Worm (Caenorhabditis elegans) whole organism, dauer: ENCODE data around the gene ftt-2.
"Not testable (repeated sequence)": the region's sequence is repeated elsewhere in the genome, so short reads cannot be mapped to it uniquely, and the experiment has no call there.

Experiments
- unc-62 ChIP-seq: sonication (generic microtip); optimal IDR thresholded peaks from 2 replicates; lab custom pipeline; 2017; ENCODE audit warnings: missing biosample characterization, missing genetic modification reagents, missing genetic modification characterization

ftt-2 gene

DNA sequence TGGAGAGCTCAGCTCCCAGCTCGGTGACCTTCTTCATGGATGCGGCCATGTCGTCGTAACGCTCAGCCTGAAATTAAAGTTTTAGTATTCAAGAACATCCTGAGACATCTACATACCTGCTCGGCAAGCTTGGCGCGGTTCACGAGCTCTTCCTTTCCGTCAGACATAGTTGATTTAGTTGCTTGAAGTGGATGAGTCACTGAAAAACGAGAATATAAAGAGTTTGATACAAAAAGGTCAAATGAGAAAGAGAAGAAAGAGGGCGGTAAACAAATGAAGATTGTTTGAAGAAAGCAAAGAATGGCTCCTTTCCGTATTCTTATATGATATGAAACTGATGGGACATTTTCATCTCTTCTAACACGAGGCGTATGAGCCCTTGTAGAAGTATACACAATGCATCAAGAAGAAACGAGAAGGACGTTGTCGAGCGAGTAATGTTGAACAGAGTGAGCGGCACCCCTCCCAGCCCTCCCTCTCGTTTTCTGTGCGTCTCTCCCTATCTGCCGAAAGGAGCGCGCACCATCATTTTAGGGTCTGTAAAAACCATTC is at the start of gene ftt-2:
Gene ftt-2, minus strand, starts transcription at position 206 of the 552 bp plus-strand sequence.
- TF ChIP-seq unc-62 (GFP tag; lab: Kevin White, UChicago): no peak

ce11 chrX:11650751-11651150 is 45.5 kb upstream of the ftt-2 start, which contains the start of gene cutl-11:
TSS of gene cutl-11 (minus strand) at chrX:11650851.
- TF ChIP-seq unc-62 (GFP tag; lab: Kevin White, UChicago): no peak

DNA sequence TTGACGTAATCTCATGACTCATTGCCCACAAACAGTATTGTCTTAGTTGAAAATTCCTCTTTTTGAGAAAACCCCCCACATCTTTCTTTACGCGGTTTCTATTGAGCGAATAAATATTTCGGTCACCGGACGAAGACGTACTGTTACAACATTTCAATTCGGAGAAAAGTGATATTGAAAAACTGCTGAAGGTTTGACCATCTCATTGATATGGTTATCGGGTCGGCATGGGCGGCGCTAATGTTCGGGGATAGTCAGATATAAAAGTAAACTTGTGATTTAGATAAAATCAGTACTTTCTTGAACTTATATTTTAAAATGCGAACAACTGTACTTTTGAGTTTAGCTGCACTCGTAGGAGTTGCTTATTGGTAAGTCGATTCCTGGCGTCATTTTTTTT is 41.9 kb upstream of the ftt-2 start, which contains the start of gene T04F8.8:
Gene T04F8.8, plus strand, starts transcription at position 301 of the 400 bp plus-strand sequence.
- TF ChIP-seq unc-62 (GFP tag; lab: Kevin White, UChicago): no peak

DNA sequence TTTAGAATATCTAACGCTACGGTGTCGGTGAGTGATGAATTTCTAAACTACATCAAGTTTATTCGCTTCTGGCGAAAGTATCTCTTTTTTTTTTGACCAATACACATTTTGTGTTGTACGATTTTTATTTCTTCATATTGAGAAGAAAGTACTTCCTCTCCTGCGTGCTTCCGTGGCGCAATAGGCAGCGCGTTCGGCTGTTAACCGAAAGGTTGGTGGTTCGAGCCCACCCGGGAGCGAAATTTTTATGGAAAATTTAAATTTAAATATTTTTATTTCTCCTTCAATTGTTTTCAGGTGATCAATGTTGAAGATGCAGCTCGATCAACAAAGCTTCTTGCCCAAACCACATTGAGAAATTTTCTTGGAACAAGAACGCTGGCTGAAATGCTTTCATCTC is 40.3 kb upstream of the ftt-2 start:
- no peak for TF ChIP-seq unc-62 (GFP tag; lab: Kevin White, UChicago)

DNA sequence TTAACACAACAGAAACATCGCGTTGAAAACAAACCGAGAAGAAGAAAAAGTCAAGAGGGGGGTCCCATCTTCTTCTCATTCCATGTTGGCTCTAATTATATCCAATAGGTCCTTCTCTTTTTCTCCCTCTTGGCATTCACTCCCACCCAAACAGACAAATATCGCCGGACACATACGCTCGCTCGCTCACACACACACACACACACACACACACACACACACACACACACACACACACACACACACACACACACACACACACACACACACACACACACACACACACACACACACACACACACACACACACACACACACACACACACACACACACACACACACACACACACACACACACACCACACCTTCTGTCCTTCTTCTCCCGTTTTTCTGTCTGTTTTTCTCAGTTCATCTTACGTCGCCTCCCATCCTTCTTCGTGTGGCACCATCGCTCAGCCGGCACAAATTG is 38.6 kb upstream of the ftt-2 start, which contains the start of gene sto-4:
Gene sto-4, plus strand, starts transcription at position 360 of the 469 bp plus-strand sequence.
- TF ChIP-seq unc-62 (GFP tag; lab: Kevin White, UChicago): not testable (repeated sequence)

DNA sequence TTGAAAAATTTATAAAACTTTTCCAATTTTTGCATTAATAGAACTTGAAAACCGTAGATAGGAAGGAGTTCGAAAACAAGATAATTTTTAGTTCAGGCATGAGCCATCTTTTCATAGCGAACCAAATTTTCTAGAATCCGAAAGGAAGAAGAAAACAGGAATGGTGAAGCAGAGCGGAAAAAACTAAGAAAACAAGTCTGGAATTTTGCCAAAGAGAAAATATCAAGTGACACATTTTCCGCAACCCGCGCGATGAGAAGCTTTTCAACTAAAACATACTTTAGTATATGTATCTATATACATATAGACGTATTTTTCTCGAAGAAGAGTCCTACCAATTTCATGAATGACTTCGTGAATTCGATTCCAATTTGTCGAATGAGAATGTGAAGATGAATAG is 36.3 kb upstream of the ftt-2 start:
- TF ChIP-seq unc-62 (GFP tag; lab: Kevin White, UChicago): no peak

ce11 chrX:11640463-11640995 is 35.3 kb upstream of the ftt-2 start:
- TF ChIP-seq unc-62 (GFP tag; lab: Kevin White, UChicago): no peak

- no peak for TF ChIP-seq unc-62 (GFP tag; lab: Kevin White, UChicago)
Observed at ce11 chrX:11638987-11639386, 33.8 kb upstream of the ftt-2 start.

ce11 chrX:11637721-11638120 is 32.5 kb upstream of the ftt-2 start:
- TF ChIP-seq unc-62 (GFP tag; lab: Kevin White, UChicago): no peak

- TF ChIP-seq unc-62 (GFP tag; lab: Kevin White, UChicago): no peak
Observed at ce11 chrX:11633278-11633677, 28.1 kb upstream of the ftt-2 start.

ce11 chrX:11632107-11632506 is 26.9 kb upstream of the ftt-2 start, which contains the start of gene sto-6:
TSS of gene sto-6 (plus strand) at chrX:11632407.
- TF ChIP-seq unc-62 (GFP tag; lab: Kevin White, UChicago): no peak

DNA sequence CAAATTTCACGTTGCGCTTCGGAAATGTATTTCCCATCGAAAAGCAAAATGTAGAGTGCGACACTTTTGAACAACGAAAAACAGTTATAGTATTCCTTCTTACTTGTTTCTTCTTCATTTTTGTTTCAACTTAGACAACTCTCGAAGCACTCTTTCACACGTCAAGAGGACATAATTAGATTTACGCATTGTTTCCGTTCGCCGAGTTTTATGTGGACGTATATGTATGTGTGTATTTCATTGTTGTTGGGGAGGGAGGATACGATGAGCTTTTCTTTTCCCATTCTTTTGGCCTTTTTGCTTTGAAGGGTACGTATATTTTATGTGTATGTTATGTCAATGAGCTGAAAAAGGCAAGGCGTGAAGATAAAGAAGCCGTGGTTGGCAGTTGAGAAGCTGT is 25.3 kb upstream of the ftt-2 start:
- no peak for TF ChIP-seq unc-62 (GFP tag; lab: Kevin White, UChicago)

DNA sequence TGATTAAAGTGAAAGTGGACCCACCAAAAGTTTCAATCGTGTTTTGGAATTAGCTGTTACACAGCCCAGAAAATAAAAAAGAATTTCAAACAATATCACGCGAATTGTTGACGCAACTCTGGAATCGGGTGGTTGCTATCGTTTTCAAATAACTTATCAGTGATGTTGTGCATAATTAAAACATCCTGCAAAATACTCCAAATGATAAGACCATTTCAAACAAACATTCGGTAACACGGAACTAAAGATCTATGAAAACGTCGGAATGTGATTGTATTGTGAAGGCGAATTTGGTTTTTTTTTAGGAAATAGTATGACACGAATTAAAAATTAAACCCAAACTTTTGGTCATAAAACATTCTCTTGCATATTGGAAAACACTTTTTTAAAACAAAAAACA is 23.4 kb upstream of the ftt-2 start, which contains the start of gene spp-30:
Gene spp-30, minus strand, starts transcription at position 101 of the 400 bp plus-strand sequence.
- no peak for TF ChIP-seq unc-62 (GFP tag; lab: Kevin White, UChicago)

DNA sequence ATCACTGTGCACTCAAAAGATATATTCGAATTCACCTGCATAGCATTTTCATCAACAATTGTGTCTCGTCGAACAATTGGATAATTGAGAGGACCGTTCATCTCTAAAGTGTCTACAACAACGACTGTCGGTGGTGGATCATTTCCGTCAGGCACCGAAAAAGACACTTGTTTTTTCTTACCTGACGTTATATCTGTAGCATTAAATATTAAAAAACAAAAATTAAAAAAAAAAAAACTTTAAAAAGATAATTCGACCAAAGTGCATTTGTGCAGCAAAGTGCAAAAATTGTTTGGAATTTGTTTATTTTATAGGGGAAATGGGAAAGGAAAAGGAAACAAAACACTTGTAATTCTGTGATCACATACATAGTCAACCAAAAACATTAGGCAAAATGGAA is 21.8 kb upstream of the ftt-2 start, which contains the start of gene twk-44:
Gene twk-44, minus strand, starts transcription at position 101 of the 400 bp plus-strand sequence.
- TF ChIP-seq unc-62 (GFP tag; lab: Kevin White, UChicago): no peak

- no peak for TF ChIP-seq unc-62 (GFP tag; lab: Kevin White, UChicago)
Observed at ce11 chrX:11624621-11625020, 19.4 kb upstream of the ftt-2 start.

ce11 chrX:11623442-11623841 is 18.2 kb upstream of the ftt-2 start:
- no peak for TF ChIP-seq unc-62 (GFP tag; lab: Kevin White, UChicago)

DNA sequence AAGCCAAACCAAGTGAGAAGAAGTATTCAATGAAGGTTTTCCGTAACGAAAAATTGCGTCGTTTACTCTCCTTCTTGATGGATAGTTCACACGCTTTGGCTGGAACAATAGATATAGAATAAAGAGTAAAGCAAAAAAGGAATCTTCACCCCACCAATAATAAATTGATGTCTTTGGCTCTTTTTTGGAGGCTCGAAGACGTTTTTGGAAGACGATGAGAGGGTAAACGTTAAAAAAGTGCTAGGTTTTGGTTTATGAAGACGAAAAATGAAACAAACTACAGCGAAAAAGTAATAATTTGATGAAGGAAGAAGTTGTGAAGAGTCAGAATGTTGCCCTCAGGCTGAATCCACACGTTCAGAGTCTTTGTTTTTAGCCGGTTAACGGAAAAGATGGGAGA is 16.8 kb upstream of the ftt-2 start, which contains the start of gene sto-3:
Gene sto-3, minus strand, starts transcription at position 101 of the 400 bp plus-strand sequence.
- no peak for TF ChIP-seq unc-62 (GFP tag; lab: Kevin White, UChicago)
